Fruit fly (Drosophila melanogaster): Measurements from ENCODE around the gene CG7548.
A peak's percentile ranks its signal among the peaks of the same experiment; 100 is the strongest.

The CG7548 gene

dm6 chr3L:7528380-7529080 lies 22.5 kb upstream of the CG7548 start, which contains the start of gene lqf (continued):
- peak; percentile 38 for TF ChIP-seq Myc (optimal IDR thresholded peaks at IDR 0.05)
- no peak for TF ChIP-seq CrebA (GFP tag; optimal IDR thresholded peaks at IDR 0.05; ENCODE audit: borderline replicate concordance)
- TF ChIP-seq Hr83 (GFP tag; optimal IDR thresholded peaks at IDR 0.05; ENCODE audit: poor library complexity, severe bottlenecking) = no peak
- TF ChIP-seq Abd-B (GFP tag; optimal IDR thresholded peaks at IDR 0.05) = no peak
- TF ChIP-seq foxo (GFP tag; optimal IDR thresholded peaks at IDR 0.05) = peak in 1 of 2 experiments; percentile 42
- TF ChIP-seq h (GFP tag; optimal IDR thresholded peaks at IDR 0.05) = peak; percentile 14

DNA sequence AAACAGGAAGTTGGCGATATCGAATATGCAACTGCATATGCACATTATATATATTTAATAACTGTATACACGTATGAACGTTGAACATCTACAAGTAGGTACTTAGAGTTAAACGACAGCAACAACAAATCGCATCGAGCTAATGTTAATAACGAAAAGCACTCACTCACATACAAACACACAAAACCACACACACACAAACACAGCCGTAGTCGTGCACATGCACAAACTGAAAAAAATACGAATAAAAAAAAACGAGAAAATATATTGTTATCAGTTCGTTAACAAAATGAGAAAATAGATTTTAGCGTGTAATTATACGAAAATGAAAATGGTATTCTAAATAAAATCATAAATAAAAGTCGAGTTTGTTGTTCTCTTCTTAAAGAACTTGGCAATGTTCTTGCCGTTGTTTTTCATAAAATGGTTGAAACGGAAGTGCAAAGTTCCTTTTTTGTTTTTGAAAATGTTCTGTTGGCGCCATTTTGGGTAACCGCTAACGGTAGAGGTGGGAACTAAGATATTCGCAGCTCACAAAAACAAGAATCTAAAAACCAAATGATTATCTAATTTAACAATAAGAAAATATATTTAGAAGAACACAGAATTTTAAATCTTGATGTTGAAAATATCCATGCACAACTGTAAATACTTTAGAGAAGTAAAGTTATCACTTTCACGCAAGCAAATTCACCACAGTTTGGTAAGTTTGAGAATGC lies 21.8 kb upstream of the CG7548 start:
- TF ChIP-seq dmrt93B (GFP tag; optimal IDR thresholded peaks at IDR 0.05) (no peak), foxo (GFP tag; optimal IDR thresholded peaks at IDR 0.05) (no peak), Hr78 (GFP tag; optimal IDR thresholded peaks at IDR 0.05) (no peak), Mio (GFP tag; optimal IDR thresholded peaks at IDR 0.05) (no peak), Dif (GFP tag; optimal IDR thresholded peaks at IDR 0.05; ENCODE audit: partially characterized antibody) (no peak), Hr83 (GFP tag; optimal IDR thresholded peaks at IDR 0.05; ENCODE audit: poor library complexity, severe bottlenecking) (no peak), fru (GFP tag; optimal IDR thresholded peaks at IDR 0.05) (no peak), Rel (GFP tag; optimal IDR thresholded peaks at IDR 0.05) (no peak), Rel (tag; optimal IDR thresholded peaks at IDR 0.05) (no peak), dl (GFP tag; optimal IDR thresholded peaks at IDR 0.05; ENCODE audit: insufficient read depth in 1 of 2, partially characterized antibody in 2 of 2) (no peak), Jra (GFP tag; optimal IDR thresholded peaks at IDR 0.05) (no peak), Vsx2 (GFP tag; optimal IDR thresholded peaks at IDR 0.05; ENCODE audit: partially characterized antibody) (no peak), psq (GFP tag; optimal IDR thresholded peaks at IDR 0.05) (no peak), CG32264 (GFP tag; optimal IDR thresholded peaks at IDR 0.05) (no peak), sv (GFP tag; optimal IDR thresholded peaks at IDR 0.05) (no peak)

- no peak for TF ChIP-seq foxo (GFP tag; optimal IDR thresholded peaks at IDR 0.05)
- no peak for TF ChIP-seq Dfd (GFP tag; optimal IDR thresholded peaks at IDR 0.05)
- TF ChIP-seq Jra (GFP tag; optimal IDR thresholded peaks at IDR 0.05) = no peak
- TF ChIP-seq sage (GFP tag; optimal IDR thresholded peaks at IDR 0.05) = no peak
- TF ChIP-seq Hr83 (GFP tag; optimal IDR thresholded peaks at IDR 0.05; ENCODE audit: poor library complexity, severe bottlenecking) = no peak
- TF ChIP-seq Myc (optimal IDR thresholded peaks at IDR 0.05) = no peak
- TF ChIP-seq tai (GFP tag; optimal IDR thresholded peaks at IDR 0.05) = no peak
Observed at dm6 chr3L:7521847-7522246, 15.8 kb upstream of the CG7548 start.

DNA sequence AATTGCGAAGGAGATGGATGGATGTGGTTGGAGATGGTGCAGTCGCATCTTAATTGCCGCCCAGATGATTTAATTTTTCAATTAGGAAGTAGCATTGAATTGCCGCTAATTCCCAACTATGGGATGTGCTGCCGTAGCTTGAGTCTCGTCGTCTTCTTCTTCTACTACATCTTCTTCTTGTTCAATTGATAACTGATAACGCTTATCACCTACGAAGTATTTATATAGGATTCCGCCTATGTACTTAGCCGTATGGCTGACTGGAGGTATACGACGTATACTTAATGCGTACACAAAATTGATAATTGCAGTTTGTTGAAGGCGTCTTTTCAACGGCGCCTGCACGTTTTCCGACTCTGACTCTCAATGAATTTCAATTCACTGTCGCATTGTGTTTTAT lies 14.6 kb upstream of the CG7548 start:
- TF ChIP-seq Mio (GFP tag; optimal IDR thresholded peaks at IDR 0.05) = no peak
- no peak for TF ChIP-seq jim (GFP tag; optimal IDR thresholded peaks at IDR 0.05)
- no peak for TF ChIP-seq woc (GFP tag; optimal IDR thresholded peaks at IDR 0.05)
- no peak for TF ChIP-seq dl (GFP tag; optimal IDR thresholded peaks at IDR 0.05; ENCODE audit: insufficient read depth in 1 of 2, partially characterized antibody in 2 of 2)
- no peak for TF ChIP-seq Myc (optimal IDR thresholded peaks at IDR 0.05)
- no peak for TF ChIP-seq Jra (GFP tag; optimal IDR thresholded peaks at IDR 0.05)
- no peak for TF ChIP-seq lola (GFP tag; optimal IDR thresholded peaks at IDR 0.05)
- no peak for TF ChIP-seq GATAd (GFP tag; optimal IDR thresholded peaks at IDR 0.05)
- no peak for TF ChIP-seq Rel (GFP tag; optimal IDR thresholded peaks at IDR 0.05)
- TF ChIP-seq Rel (tag; optimal IDR thresholded peaks at IDR 0.05) = no peak
- no peak for TF ChIP-seq foxo (GFP tag; optimal IDR thresholded peaks at IDR 0.05)
- TF ChIP-seq rgr (GFP tag; optimal IDR thresholded peaks at IDR 0.05) = no peak
- no peak for TF ChIP-seq brk (GFP tag; optimal IDR thresholded peaks at IDR 0.05)
- TF ChIP-seq sv (GFP tag; optimal IDR thresholded peaks at IDR 0.05) = no peak
- no peak for TF ChIP-seq CrebA (GFP tag; optimal IDR thresholded peaks at IDR 0.05; ENCODE audit: borderline replicate concordance)
- TF ChIP-seq Dif (GFP tag; optimal IDR thresholded peaks at IDR 0.05; ENCODE audit: partially characterized antibody) = no peak
- no peak for TF ChIP-seq CG32264 (GFP tag; optimal IDR thresholded peaks at IDR 0.05)
- no peak for TF ChIP-seq tai (GFP tag; optimal IDR thresholded peaks at IDR 0.05)
- no peak for TF ChIP-seq Abd-B (GFP tag; optimal IDR thresholded peaks at IDR 0.05)
- TF ChIP-seq sage (GFP tag; optimal IDR thresholded peaks at IDR 0.05) = no peak

DNA sequence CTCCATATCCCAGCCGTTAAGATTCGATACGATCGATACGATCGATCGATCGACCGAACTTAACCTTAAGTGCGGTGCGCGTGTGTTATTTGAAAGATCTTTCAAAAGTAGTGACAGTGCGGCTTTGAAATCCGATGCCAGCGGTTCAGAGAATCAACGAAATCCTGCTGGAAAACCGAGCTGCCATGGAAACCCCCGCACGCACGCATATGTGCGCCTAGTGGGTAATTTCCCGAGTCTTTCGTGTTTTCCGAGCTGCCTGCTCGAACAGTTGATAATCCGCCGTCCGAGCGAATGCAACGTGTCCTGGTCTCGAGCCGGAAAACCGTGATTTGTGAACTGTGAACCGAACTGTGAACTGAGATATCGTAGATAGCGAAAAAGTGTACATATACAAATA lies 13.2 kb upstream of the CG7548 start:
- TF ChIP-seq Rel (GFP tag; optimal IDR thresholded peaks at IDR 0.05) (no peak), Rel (tag; optimal IDR thresholded peaks at IDR 0.05) (peak; percentile 33), fru (GFP tag; optimal IDR thresholded peaks at IDR 0.05) (no peak), HLH106 (tag; optimal IDR thresholded peaks at IDR 0.05) (no peak)
